Worm (Caenorhabditis elegans): ENCODE results near the gene cdk-4.

ce11 chrX:13511796-13512195, 6.9 kb downstream of the cdk-4 start:
- TF ChIP-seq him-1 (tag; optimal IDR thresholded peaks at IDR 0.05) (peak; percentile 61), W03F9.2 (tag; optimal IDR thresholded peaks at IDR 0.05) (peak; percentile 49)
